Fruit fly (Drosophila melanogaster): Measurements from ENCODE around the gene CG5157.

The CG5157 gene

DNA sequence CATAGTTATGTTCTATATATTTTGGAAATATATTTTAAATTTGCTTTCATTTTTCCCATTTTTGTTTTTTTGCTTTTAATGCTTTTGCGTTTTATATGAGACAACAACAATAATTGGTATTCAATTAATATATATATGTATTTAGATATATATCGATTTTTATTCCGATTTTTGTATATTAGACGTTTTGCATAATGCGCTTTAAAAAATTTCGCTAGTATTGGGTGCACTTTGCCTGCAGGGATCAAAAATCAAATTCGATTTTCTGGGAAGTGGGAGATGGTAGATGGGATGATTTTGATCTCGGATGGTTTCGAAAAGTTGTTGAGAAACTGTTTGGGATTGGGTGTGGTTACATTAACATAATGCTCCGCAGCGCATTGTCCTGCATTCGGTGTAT is at the start of gene CG5157:
TSS of gene CG5157 (minus strand) at position 101 of the 400 bp plus-strand sequence.
- TF ChIP-seq CG17801 (GFP tag; optimal IDR thresholded peaks at IDR 0.05; ENCODE audit: partially characterized antibody) = no peak

dm6 chr3L:16183493-16183892 is 45.8 kb upstream of the CG5157 start:
- no peak for TF ChIP-seq CG17801 (GFP tag; optimal IDR thresholded peaks at IDR 0.05; ENCODE audit: partially characterized antibody)

- no peak for TF ChIP-seq CG17801 (GFP tag; optimal IDR thresholded peaks at IDR 0.05; ENCODE audit: partially characterized antibody)
Measured at dm6 chr3L:16182633-16183462, 45.2 kb upstream of the CG5157 start.

- TF ChIP-seq CG17801 (GFP tag; optimal IDR thresholded peaks at IDR 0.05; ENCODE audit: partially characterized antibody) = no peak
Measured at dm6 chr3L:16181330-16181830, 43.7 kb upstream of the CG5157 start.

DNA sequence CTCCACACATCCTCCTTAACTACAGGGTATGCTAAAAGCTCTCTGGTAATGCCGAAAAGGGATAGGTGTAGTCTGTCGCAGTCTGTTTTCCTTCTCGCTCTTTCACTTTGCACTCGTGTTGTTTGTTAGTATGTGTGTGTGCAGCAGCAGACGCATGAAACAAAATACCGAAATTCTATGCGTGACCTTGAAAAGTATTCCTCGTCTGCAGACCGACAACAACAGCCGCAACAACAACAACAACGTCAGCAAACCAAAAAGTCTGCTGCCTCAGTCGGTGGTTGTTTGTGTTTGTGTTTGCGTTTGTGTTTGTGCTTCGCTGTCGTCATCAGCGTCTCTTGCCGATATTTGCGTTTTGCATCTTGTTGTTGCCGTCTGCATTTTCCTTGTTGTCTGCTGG is 40.8 kb upstream of the CG5157 start:
- TF ChIP-seq CG17801 (GFP tag; optimal IDR thresholded peaks at IDR 0.05; ENCODE audit: partially characterized antibody) = no peak

dm6 chr3L:16177751-16178150 is 40.1 kb upstream of the CG5157 start:
- no peak for TF ChIP-seq CG17801 (GFP tag; optimal IDR thresholded peaks at IDR 0.05; ENCODE audit: partially characterized antibody)

DNA sequence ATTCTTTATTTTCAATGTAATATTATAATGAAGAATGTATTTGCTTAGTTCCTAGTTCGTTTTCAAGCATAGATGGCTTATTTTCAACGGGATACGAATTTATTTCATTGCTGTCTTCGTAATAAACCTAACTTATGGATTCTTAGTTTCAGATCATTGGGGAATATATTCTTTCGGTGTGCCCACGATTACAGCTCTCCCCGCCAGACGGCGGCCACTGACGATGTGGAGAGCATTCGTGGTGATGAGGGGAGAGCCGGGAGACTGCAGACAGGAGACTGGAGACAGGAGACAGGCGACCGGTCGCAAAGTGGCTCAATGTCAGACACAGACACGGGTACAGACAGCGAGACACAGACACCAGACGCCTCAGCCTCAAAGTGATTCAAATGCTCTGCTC is 39.6 kb upstream of the CG5157 start:
- TF ChIP-seq CG17801 (GFP tag; optimal IDR thresholded peaks at IDR 0.05; ENCODE audit: partially characterized antibody) = no peak

DNA sequence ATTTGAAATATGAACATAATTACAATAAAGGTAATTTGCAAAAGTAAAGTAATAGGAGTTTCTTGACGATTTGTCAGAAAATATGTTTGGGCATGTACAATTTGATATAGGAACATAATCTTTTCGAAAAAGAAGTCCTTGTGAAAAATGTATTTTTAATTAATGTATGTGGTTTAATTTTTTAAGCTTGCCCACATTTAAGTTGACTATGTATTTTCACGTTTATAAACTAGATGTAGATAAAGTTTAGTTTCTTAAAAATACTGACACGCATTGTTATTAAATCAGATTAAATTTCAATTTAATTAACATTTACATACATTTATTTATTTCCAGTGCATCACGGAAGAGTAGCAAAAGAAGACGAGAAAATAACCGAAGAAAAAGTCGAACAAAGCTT is 38.8 kb upstream of the CG5157 start:
- no peak for TF ChIP-seq CG17801 (GFP tag; optimal IDR thresholded peaks at IDR 0.05; ENCODE audit: partially characterized antibody)

dm6 chr3L:16175628-16176263 is 38.1 kb upstream of the CG5157 start:
- no peak for TF ChIP-seq CG17801 (GFP tag; optimal IDR thresholded peaks at IDR 0.05; ENCODE audit: partially characterized antibody)

dm6 chr3L:16174778-16175177 is 37.1 kb upstream of the CG5157 start:
- no peak for TF ChIP-seq CG17801 (GFP tag; optimal IDR thresholded peaks at IDR 0.05; ENCODE audit: partially characterized antibody)

DNA sequence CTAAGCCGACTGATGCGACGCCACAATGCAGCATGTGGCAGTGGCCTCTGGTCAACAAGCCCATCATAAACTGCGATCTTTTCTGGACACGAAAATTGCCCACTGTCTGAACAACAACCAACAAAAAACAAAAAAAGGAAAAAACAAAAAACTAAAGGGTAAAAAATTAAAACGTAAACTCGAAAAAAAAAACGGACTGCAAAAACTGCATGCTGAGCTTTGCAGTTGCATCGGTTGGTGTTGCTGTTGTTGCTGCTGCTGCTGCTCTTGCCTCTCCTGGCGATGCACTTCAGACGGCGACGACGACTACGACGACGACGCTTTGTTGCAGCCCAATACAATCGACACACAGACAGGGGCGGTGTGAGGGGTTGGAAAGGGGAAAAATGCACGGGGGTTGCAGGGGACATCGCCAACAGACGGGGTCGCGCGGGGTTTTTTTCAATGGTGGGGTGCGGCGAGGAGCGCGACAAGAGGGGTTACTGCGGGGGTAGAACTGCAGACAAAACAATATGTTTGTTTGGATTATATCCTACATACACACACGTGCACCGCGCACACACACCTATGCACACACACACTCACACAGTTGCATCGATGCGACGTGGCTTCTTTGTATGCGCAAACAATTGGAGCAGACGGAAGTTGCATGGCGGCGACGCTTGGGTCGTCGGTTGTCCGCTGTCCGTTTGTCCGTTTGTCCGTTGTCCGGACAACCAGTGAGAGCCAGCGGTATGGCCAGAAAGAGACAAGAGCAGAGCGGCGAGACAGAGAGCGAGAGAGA is 36.3 kb upstream of the CG5157 start:
- TF ChIP-seq CG17801 (GFP tag; optimal IDR thresholded peaks at IDR 0.05; ENCODE audit: partially characterized antibody) = no peak

- TF ChIP-seq CG17801 (GFP tag; optimal IDR thresholded peaks at IDR 0.05; ENCODE audit: partially characterized antibody) = no peak
Measured at dm6 chr3L:16172809-16173276, 35.2 kb upstream of the CG5157 start.

DNA sequence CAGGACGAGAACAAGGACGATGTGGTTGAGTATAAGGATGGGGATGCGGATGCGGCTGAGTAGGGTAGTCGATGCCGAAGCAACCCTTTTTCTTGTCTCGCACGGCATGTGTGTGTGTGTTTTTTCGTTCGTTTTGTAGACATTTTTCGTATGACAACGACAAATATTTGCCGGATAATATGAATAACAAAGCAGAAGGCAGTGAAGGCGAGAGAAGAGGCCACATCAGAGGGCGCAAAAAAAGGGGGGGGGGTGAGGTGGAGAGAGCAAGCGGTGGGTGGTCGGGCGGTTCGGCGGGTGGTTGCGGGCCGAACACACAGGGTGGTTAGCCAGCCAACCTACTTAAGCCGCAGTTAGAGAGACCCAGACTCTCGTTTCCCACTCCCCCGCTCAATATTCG is 34.7 kb upstream of the CG5157 start:
- TF ChIP-seq CG17801 (GFP tag; optimal IDR thresholded peaks at IDR 0.05; ENCODE audit: partially characterized antibody) = no peak

DNA sequence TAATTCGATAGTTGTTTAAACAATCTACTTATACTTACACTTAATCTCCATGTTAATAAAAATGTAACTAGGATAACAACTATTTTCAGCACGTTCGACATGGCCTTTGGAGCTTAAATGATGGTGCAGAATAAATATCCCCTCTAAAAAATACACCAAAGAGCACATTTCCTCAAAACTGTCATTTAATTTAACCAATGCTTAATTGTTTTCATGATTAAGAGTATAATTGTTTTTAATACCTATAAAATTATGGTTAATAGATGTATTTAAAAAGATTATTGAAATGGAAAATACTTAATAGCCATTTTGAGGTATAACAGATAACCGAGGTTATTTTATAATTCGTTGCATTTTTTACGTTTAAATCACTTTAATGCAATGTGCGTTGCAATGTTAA is 33.6 kb upstream of the CG5157 start, which contains the start of gene CG33795:
TSS of gene CG33795 (minus strand) at position 101 of the 400 bp plus-strand sequence.
- TF ChIP-seq CG17801 (GFP tag; optimal IDR thresholded peaks at IDR 0.05; ENCODE audit: partially characterized antibody) = no peak

dm6 chr3L:16170006-16170405 is 32.3 kb upstream of the CG5157 start, which contains the start of gene CG33796:
Gene CG33796, minus strand, starts transcription at chr3L:16170106.
- TF ChIP-seq CG17801 (GFP tag; optimal IDR thresholded peaks at IDR 0.05; ENCODE audit: partially characterized antibody) = no peak
